Fruit fly (Drosophila melanogaster) whole organism, embryonic: ENCODE data around the gene Cdc37.

ENCODE experiments used
- Ada2b ChIP-seq: fragments of 200-800 bp; sonication (Bioruptor generic); IDR thresholded peaks from 2 replicates; pipeline ENCODE4 v1.3.6; 2022; ENCODE audit warnings: missing biosample characterization, missing genetic modification characterization
- Atf3 ChIP-seq: fragments of 200-800 bp; sonication (Bioruptor generic); optimal IDR thresholded peaks from 3 replicates; lab custom pipeline; 2016; ENCODE audit warnings: missing biosample characterization, missing genetic modification characterization
- CG10147 ChIP-seq: fragments of 200-800 bp; sonication (Bioruptor generic); optimal IDR thresholded peaks from 2 replicates; lab custom pipeline; 2019; ENCODE audit warnings: missing biosample characterization, mild to moderate bottlenecking, missing genetic modification characterization, moderate library complexity
- CG10321 ChIP-seq: fragments of 200-800 bp; sonication (Bioruptor generic); IDR thresholded peaks from 2 replicates; pipeline ENCODE4 v1.3.6; 2022; ENCODE audit warnings: missing biosample characterization, missing genetic modification characterization
- CG11247 ChIP-seq: fragments of 200-800 bp; sonication (Bioruptor generic); IDR thresholded peaks from 2 replicates; pipeline ENCODE4 v1.3.6; 2022; ENCODE audit warnings: missing biosample characterization, missing genetic modification characterization
- CG1233 ChIP-seq: fragments of 200-800 bp; sonication (Bioruptor generic); optimal IDR thresholded peaks from 4 replicates; lab custom pipeline; 2018; ENCODE audit warnings: missing biosample characterization, mild to moderate bottlenecking, missing genetic modification characterization
- CG12744 ChIP-seq: fragments of 200-800 bp; sonication (Bioruptor generic); optimal IDR thresholded peaks from 2 replicates; lab custom pipeline; 2016; ENCODE audit warnings: missing biosample characterization, missing genetic modification characterization
- CG14710 ChIP-seq: fragments of 200-800 bp; sonication (Bioruptor generic); optimal IDR thresholded peaks from 3 replicates; lab custom pipeline; 2019; ENCODE audit warnings: missing biosample characterization, mild to moderate bottlenecking, missing genetic modification characterization, moderate library complexity
- CG15011 ChIP-seq: fragments of 200-800 bp; sonication (Bioruptor generic); optimal IDR thresholded peaks from 3 replicates; lab custom pipeline; 2018; ENCODE audit warnings: missing biosample characterization, mild to moderate bottlenecking, missing genetic modification characterization
- CG15514 ChIP-seq: fragments of 200-800 bp; sonication (Bioruptor generic); optimal IDR thresholded peaks from 3 replicates; lab custom pipeline; 2017; ENCODE audit warnings: missing biosample characterization, missing genetic modification characterization, mild to moderate bottlenecking, moderate library complexity, missing genetic modification reagents
- CG17568 ChIP-seq: fragments of 200-800 bp; sonication (Bioruptor generic); optimal IDR thresholded peaks from 2 replicates; lab custom pipeline; 2018; ENCODE audit warnings: missing biosample characterization, mild to moderate bottlenecking, missing genetic modification characterization, moderate library complexity
- CG2199 ChIP-seq: fragments of 200-800 bp; sonication (Bioruptor generic); IDR thresholded peaks from 3 replicates; pipeline ENCODE4 v1.3.6; 2022; ENCODE audit warnings: missing biosample characterization, missing genetic modification characterization
- CG2875 ChIP-seq: fragments of 200-800 bp; sonication (Bioruptor generic); optimal IDR thresholded peaks from 2 replicates; lab custom pipeline; 2017; ENCODE audit warnings: missing biosample characterization, mild to moderate bottlenecking, missing genetic modification characterization, missing genetic modification reagents
- CG30020 ChIP-seq: fragments of 200-800 bp; optimal IDR thresholded peaks from 2 replicates; lab custom pipeline; 2019; ENCODE audit warnings: missing biosample characterization, mild to moderate bottlenecking, missing genetic modification characterization, moderate library complexity
- CG3281 ChIP-seq: fragments of 200-800 bp; sonication (Bioruptor generic); optimal IDR thresholded peaks from 3 replicates; lab custom pipeline; 2017; ENCODE audit warnings: missing biosample characterization, mild to moderate bottlenecking, missing genetic modification characterization
- CG4617 ChIP-seq: fragments of 200-800 bp; sonication (Bioruptor generic); optimal IDR thresholded peaks from 3 replicates; lab custom pipeline; 2016; ENCODE audit warnings: missing biosample characterization, missing genetic modification characterization, borderline replicate concordance
- CG4730 ChIP-seq: fragments of 200-800 bp; sonication (Bioruptor generic); IDR thresholded peaks from 2 replicates; pipeline ENCODE4 v1.3.6; 2022; ENCODE audit warnings: missing biosample characterization, missing genetic modification characterization
- CG4820 ChIP-seq: fragments of 200-800 bp; sonication (Bioruptor generic); optimal IDR thresholded peaks from 3 replicates; lab custom pipeline; 2016; ENCODE audit warnings: missing biosample characterization, missing genetic modification characterization
- CG5180 ChIP-seq: fragments of 200-800 bp; sonication (Bioruptor generic); optimal IDR thresholded peaks from 3 replicates; lab custom pipeline; 2017; ENCODE audit warnings: missing biosample characterization, missing genetic modification characterization, mild to moderate bottlenecking, moderate library complexity, missing genetic modification reagents
- CG8924 ChIP-seq: fragments of 200-800 bp; optimal IDR thresholded peaks from 3 replicates; lab custom pipeline; 2019; ENCODE audit warnings: missing biosample characterization, mild to moderate bottlenecking, missing genetic modification characterization, moderate library complexity
- CG9215 ChIP-seq: fragments of 200-800 bp; sonication (Bioruptor generic); IDR thresholded peaks from 2 replicates; pipeline ENCODE4 v1.3.6; 2022; ENCODE audit warnings: missing biosample characterization, missing genetic modification characterization
- Camta ChIP-seq: fragments of 200-800 bp; sonication (Bioruptor generic); optimal IDR thresholded peaks from 2 replicates; lab custom pipeline; 2016; ENCODE audit warnings: missing biosample characterization, missing genetic modification characterization
- Dbx ChIP-seq: fragments of 200-800 bp; sonication (Bioruptor generic); IDR thresholded peaks from 3 replicates; pipeline ENCODE4 v1.3.6; 2022; ENCODE audit warnings: missing biosample characterization, missing genetic modification characterization
- Dip2 ChIP-seq: fragments of 200-800 bp; sonication (Bioruptor generic); IDR thresholded peaks from 2 replicates; pipeline ENCODE4 v1.3.6; 2022; ENCODE audit warnings: missing biosample characterization, missing genetic modification characterization
- Dref ChIP-seq: fragments of 200-800 bp; sonication (Bioruptor generic); IDR thresholded peaks from 2 replicates; pipeline ENCODE4 v1.3.6; 2022; ENCODE audit warnings: missing biosample characterization, missing genetic modification characterization
- Fer3 ChIP-seq: fragments of 200-800 bp; sonication (Bioruptor generic); optimal IDR thresholded peaks from 2 replicates; lab custom pipeline; 2018; ENCODE audit warnings: missing biosample characterization, mild to moderate bottlenecking, missing genetic modification characterization, moderate library complexity
- Lim3 ChIP-seq: fragments of 200-800 bp; sonication (Bioruptor generic); IDR thresholded peaks from 2 replicates; pipeline ENCODE4 v1.3.6; 2022; ENCODE audit warnings: missing biosample characterization, missing genetic modification characterization
- MBD-R2 ChIP-seq: fragments of 200-800 bp; sonication (Bioruptor generic); IDR thresholded peaks from 2 replicates; pipeline ENCODE4 v1.3.6; 2022; ENCODE audit warnings: missing biosample characterization, missing genetic modification characterization
- PHDP ChIP-seq: fragments of 200-800 bp; sonication (Bioruptor generic); optimal IDR thresholded peaks from 3 replicates; lab custom pipeline; 2018; ENCODE audit warnings: missing biosample characterization, mild to moderate bottlenecking, missing genetic modification characterization, moderate library complexity
- Vsx1 ChIP-seq: fragments of 200-800 bp; sonication (Bioruptor generic); optimal IDR thresholded peaks from 2 replicates; lab custom pipeline; 2017; ENCODE audit warnings: missing biosample characterization, mild to moderate bottlenecking, missing genetic modification characterization, missing genetic modification reagents
- Xrp1 ChIP-seq: fragments of 200-800 bp; sonication (Bioruptor generic); IDR thresholded peaks from 2 replicates; pipeline ENCODE4 v1.3.6; 2022; ENCODE audit warnings: missing biosample characterization, missing genetic modification characterization
- ab ChIP-seq: fragments of 200-800 bp; sonication (Bioruptor generic); optimal IDR thresholded peaks from 2 replicates; lab custom pipeline; 2016; ENCODE audit warnings: missing biosample characterization, missing genetic modification characterization
- amos ChIP-seq: fragments of 200-800 bp; sonication (Bioruptor generic); IDR thresholded peaks from 2 replicates; pipeline ENCODE4 v1.3.6; 2022; ENCODE audit warnings: missing biosample characterization, missing genetic modification characterization; ENCODE audit not compliant: partially characterized antibody
- ap ChIP-seq: fragments of 200-800 bp; sonication (Bioruptor generic); IDR thresholded peaks from 2 replicates; pipeline ENCODE4 v1.3.6; 2022; ENCODE audit warnings: missing biosample characterization, missing genetic modification characterization
- ase ChIP-seq: fragments of 200-800 bp; sonication (Bioruptor generic); IDR thresholded peaks from 3 replicates; pipeline ENCODE4 v1.3.6; 2022; ENCODE audit warnings: missing biosample characterization, missing genetic modification characterization
- caup ChIP-seq: fragments of 200-800 bp; sonication (Bioruptor generic); optimal IDR thresholded peaks from 3 replicates; lab custom pipeline; 2017; ENCODE audit warnings: missing biosample characterization, mild to moderate bottlenecking, missing genetic modification characterization, moderate library complexity; ENCODE audit not compliant: severe bottlenecking
- danr ChIP-seq: fragments of 200-800 bp; sonication (Bioruptor generic); IDR thresholded peaks from 2 replicates; pipeline ENCODE4 v1.3.6; 2022; ENCODE audit warnings: missing biosample characterization, missing genetic modification characterization
- fd3F ChIP-seq: fragments of 200-800 bp; sonication (Bioruptor generic); optimal IDR thresholded peaks from 2 replicates; lab custom pipeline; 2018; ENCODE audit warnings: missing biosample characterization, mild to moderate bottlenecking, missing genetic modification characterization, moderate library complexity
- insv ChIP-seq, 2 experiments: fragments of 200-800 bp; sonication (Bioruptor generic); optimal IDR thresholded peaks; 3 replicates each; lab custom pipeline; 2016 to 2018; ENCODE audit warnings: missing biosample characterization in 2 of 2, missing genetic modification characterization in 2 of 2
- kni ChIP-seq: fragments of 200-800 bp; sonication (Bioruptor generic); optimal IDR thresholded peaks from 3 replicates; lab custom pipeline; 2017; ENCODE audit warnings: mild to moderate bottlenecking, missing biosample characterization, missing genetic modification reagents, missing genetic modification characterization
- nau ChIP-seq: fragments of 200-800 bp; sonication (Bioruptor generic); optimal IDR thresholded peaks from 3 replicates; lab custom pipeline; 2017; ENCODE audit warnings: missing biosample characterization, mild to moderate bottlenecking, missing genetic modification characterization, missing genetic modification reagents
- phol ChIP-seq: fragments of 200-800 bp; sonication (Bioruptor generic); optimal IDR thresholded peaks from 3 replicates; lab custom pipeline; 2018; ENCODE audit warnings: missing biosample characterization, mild to moderate bottlenecking, missing genetic modification characterization, moderate library complexity
- psq ChIP-seq: fragments of 200-800 bp; sonication (Bioruptor generic); optimal IDR thresholded peaks from 2 replicates; lab custom pipeline; 2017; ENCODE audit warnings: missing biosample characterization, missing genetic modification characterization
- ro ChIP-seq: fragments of 200-800 bp; sonication (Bioruptor generic); IDR thresholded peaks from 2 replicates; pipeline ENCODE4 v1.3.6; 2022; ENCODE audit warnings: missing biosample characterization, missing genetic modification characterization
- sens-2 ChIP-seq: fragments of 200-800 bp; sonication (Bioruptor generic); IDR thresholded peaks from 2 replicates; pipeline ENCODE4 v1.3.6; 2022; ENCODE audit warnings: missing biosample characterization, missing genetic modification characterization
- slou ChIP-seq: fragments of 200-800 bp; sonication (Bioruptor generic); optimal IDR thresholded peaks from 3 replicates; lab custom pipeline; 2016; ENCODE audit warnings: missing biosample characterization, missing genetic modification characterization
- sna ChIP-seq: fragments of 200-800 bp; sonication (Bioruptor generic); IDR thresholded peaks from 2 replicates; pipeline ENCODE4 v1.3.6; 2022; ENCODE audit warnings: missing biosample characterization, missing genetic modification characterization; ENCODE audit not compliant: partially characterized antibody
- sug ChIP-seq: fragments of 200-800 bp; optimal IDR thresholded peaks from 2 replicates; lab custom pipeline; 2019; ENCODE audit warnings: missing biosample characterization, mild to moderate bottlenecking, missing genetic modification characterization, moderate library complexity

Gene Cdc37

DNA sequence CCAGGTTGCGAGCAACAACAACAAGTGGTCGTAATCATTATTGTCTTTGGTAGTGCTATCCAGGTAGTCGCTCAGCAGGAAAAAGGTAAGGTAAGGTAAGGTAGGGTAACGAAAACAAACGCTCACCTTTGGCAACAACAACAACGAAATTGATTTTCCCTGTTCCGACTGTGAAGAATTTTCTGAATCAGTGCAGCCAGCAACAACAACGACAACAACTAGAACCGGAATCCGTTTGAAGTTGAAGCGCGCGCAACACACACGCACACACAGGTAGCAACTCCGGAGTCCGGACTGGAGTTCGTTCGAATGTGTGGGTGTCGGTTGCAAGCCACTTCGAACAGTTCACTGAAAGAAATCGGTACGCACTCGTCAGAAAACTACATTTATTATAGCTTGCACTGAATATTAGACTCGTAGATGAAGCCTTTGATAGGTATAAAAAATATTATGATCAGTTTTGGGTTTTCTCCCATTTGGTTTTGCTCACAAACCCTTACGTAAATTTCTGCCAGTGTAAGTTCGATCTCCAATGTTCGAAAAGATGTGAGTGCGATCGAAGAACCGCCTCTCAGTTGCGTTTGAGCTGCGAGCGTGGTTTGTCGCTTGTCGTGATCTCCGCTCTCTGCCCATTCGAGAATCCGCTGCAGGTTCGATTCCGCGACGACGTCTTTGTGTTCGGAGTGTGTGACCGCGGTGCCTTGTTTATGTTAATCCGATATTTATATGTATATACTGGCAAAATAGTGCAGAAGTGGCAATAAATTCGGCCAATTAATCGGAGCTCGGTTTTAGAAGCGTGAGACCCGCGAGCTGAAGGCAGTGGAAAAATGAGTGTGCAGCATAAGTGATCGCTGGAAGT is 48.6 kb upstream of the Cdc37 start, which contains the start of gene CG13921 (continued):
- TF ChIP-seq CG15011 (GFP tag; lab: Kevin White, UChicago), result peak; percentile 98
- TF ChIP-seq CG2199 (GFP tag; lab: Robert Waterston, UW), result peak; percentile 100
- TF ChIP-seq CG2875 (GFP tag; lab: Kevin White, UChicago), result peak; percentile 99
- peak; percentile 99 for TF ChIP-seq phol (tag; lab: Kevin White, UChicago)
- TF ChIP-seq nau (GFP tag; lab: Kevin White, UChicago), result no peak
- peak; percentile 99 for TF ChIP-seq Camta (GFP tag; lab: Kevin White, UChicago)
- TF ChIP-seq CG1233 (GFP tag; lab: Kevin White, UChicago), result peak; percentile 99
- peak; percentile 98 for TF ChIP-seq CG11247 (GFP tag; lab: Robert Waterston, UW)
- peak; percentile 98 for TF ChIP-seq Fer3 (tag; lab: Kevin White, UChicago)
- TF ChIP-seq CG12744 (GFP tag; lab: Kevin White, UChicago), result peak; percentile 99
- peak; percentile 97 for TF ChIP-seq CG9215
- TF ChIP-seq slou, result peak; percentile 98
- TF ChIP-seq Lim3, result peak; percentile 96
- peak; percentile 99 for TF ChIP-seq CG4617 (GFP tag; lab: Kevin White, UChicago)
- TF ChIP-seq sna (GFP tag; lab: Robert Waterston, UW), result no peak
- peak; percentile 99 for TF ChIP-seq Ada2b
- peak; percentile 100 for TF ChIP-seq Xrp1 (GFP tag; lab: Robert Waterston, UW)
- peak; percentile 69 to 76 for TF ChIP-seq insv (GFP tag; optimal IDR thresholded peaks at IDR 0.05; lab: Kevin White, UChicago)
- TF ChIP-seq Atf3 (GFP tag; lab: Kevin White, UChicago), result peak; percentile 98
- peak; percentile 98 for TF ChIP-seq PHDP
- peak; percentile 97 for TF ChIP-seq CG3281 (GFP tag; lab: Kevin White, UChicago)
- peak; percentile 92 for TF ChIP-seq CG15514
- TF ChIP-seq ab (GFP tag; lab: Kevin White, UChicago), result peak; percentile 97
- peak; percentile 46 for TF ChIP-seq Dref (GFP tag; lab: Robert Waterston, UW)
- TF ChIP-seq ro (GFP tag; lab: Robert Waterston, UW), result peak; percentile 91
- TF ChIP-seq psq (GFP tag; lab: Kevin White, UChicago), result peak; percentile 96
- TF ChIP-seq amos (GFP tag; lab: Robert Waterston, UW), result no peak
- TF ChIP-seq CG8924, result peak; percentile 99
- peak; percentile 98 for TF ChIP-seq caup (GFP tag; lab: Kevin White, UChicago)
- TF ChIP-seq CG10321 (GFP tag; lab: Robert Waterston, UW), result peak; percentile 83
- peak; percentile 79 for TF ChIP-seq Dip2 (GFP tag; lab: Robert Waterston, UW)
- TF ChIP-seq fd3F (GFP tag; lab: Kevin White, UChicago), result peak; percentile 96
- TF ChIP-seq sug (tag; lab: Kevin White, UChicago), result peak; percentile 93
- peak; percentile 99 for TF ChIP-seq CG14710 (tag; lab: Kevin White, UChicago)
- peak; percentile 99 for TF ChIP-seq Dbx (GFP tag; lab: Robert Waterston, UW)
- TF ChIP-seq sens-2 (GFP tag; lab: Robert Waterston, UW), result peak; percentile 99
- TF ChIP-seq MBD-R2 (GFP tag; lab: Robert Waterston, UW), result peak; percentile 98
- TF ChIP-seq ap (GFP tag; lab: Robert Waterston, UW), result peak; percentile 99
- peak; percentile 87 for TF ChIP-seq CG30020 (tag; lab: Kevin White, UChicago)
- peak; percentile 98 for TF ChIP-seq CG10147 (GFP tag; lab: Kevin White, UChicago)
- TF ChIP-seq kni (GFP tag; lab: Kevin White, UChicago), result peak; percentile 98
- peak; percentile 98 for TF ChIP-seq ase
- TF ChIP-seq CG4820 (GFP tag; lab: Kevin White, UChicago), result peak; percentile 99
- TF ChIP-seq CG5180 (GFP tag; lab: Kevin White, UChicago), result peak; percentile 100
- TF ChIP-seq Vsx1 (GFP tag; lab: Kevin White, UChicago), result peak; percentile 97
- TF ChIP-seq CG4730 (GFP tag; lab: Robert Waterston, UW), result peak; percentile 99
- TF ChIP-seq danr (GFP tag; lab: Robert Waterston, UW), result peak; percentile 98
- TF ChIP-seq CG17568 (GFP tag; lab: Kevin White, UChicago), result no peak
